Worm (Caenorhabditis elegans): ENCODE data around the gene F41F3.9.

- no peak for TF ChIP-seq ztf-11 (tag; optimal IDR thresholded peaks at IDR 0.05)
- no peak for TF ChIP-seq ceh-43 (GFP tag; optimal IDR thresholded peaks at IDR 0.05)
- no peak for TF ChIP-seq pha-4 (tag; optimal IDR thresholded peaks at IDR 0.05)
These were observed 36.4 kb downstream of the F41F3.9 start for ce11 chrV:4691657-4692056.

Data from whole organism, mixed stage, embryonic.